Worm (Caenorhabditis elegans): ENCODE results near the gene C37C3.10.

DNA sequence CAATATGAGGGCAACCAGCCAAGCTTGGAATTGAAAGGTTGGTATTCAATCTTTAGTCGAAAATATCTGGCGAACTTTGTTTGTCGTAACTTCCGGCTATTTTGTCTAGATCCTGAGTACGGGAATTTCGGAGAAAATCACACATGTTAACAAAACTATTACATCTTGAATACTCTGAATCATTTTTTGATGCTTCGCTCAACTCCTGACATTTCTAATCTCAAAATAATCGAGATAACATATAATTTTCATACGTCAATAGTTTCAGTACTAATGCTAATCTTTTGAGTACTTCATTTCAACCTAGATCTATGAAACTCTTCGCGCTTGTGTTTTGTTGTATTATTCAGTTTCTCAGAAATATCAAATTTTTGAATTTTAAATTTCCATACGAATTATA lies 38.4 kb upstream of the C37C3.10 start:
- TF ChIP-seq ztf-29 (GFP tag; IDR thresholded peaks at IDR 0.05) = no peak
- TF ChIP-seq T22C8.4 (GFP tag; IDR thresholded peaks at IDR 0.05) = no peak
